Worm (Caenorhabditis elegans) whole organism, early embryonic: ENCODE data around the gene crn-5.

Source experiments
- B0310.2 ChIP-seq: sonication (generic microtip); optimal IDR thresholded peaks from 2 replicates; lab custom pipeline; 2016; ENCODE audit warnings: mild to moderate bottlenecking, missing genetic modification characterization, missing compliant biosample characterization
- F13C5.2 ChIP-seq: sonication (generic microtip); optimal IDR thresholded peaks from 2 replicates; lab custom pipeline; 2017; ENCODE audit warnings: mild to moderate bottlenecking, missing genetic modification characterization, inconsistent platforms, missing compliant biosample characterization
- ama-1 ChIP-seq: fragments of 150-350 bp; optimal IDR thresholded peaks from 2 replicates; lab custom pipeline; 2014
- ceh-36 ChIP-seq: sonication (generic microtip); optimal IDR thresholded peaks from 2 replicates; lab custom pipeline; 2016; ENCODE audit warnings: missing genetic modification characterization, inconsistent platforms, missing compliant biosample characterization
- ets-7 ChIP-seq: sonication (generic microtip); optimal IDR thresholded peaks from 2 replicates; lab custom pipeline; 2016; ENCODE audit warnings: missing genotype, missing genetic modification characterization, missing compliant biosample characterization
- flt-1 ChIP-seq: fragments of 200-800 bp; sonication (Bioruptor generic); IDR thresholded peaks from 2 replicates; pipeline ENCODE4 v1.3.6; 2022; ENCODE audit warnings: missing genetic modification characterization, missing compliant biosample characterization
- hmg-4 ChIP-seq: fragments of 200-800 bp; sonication (Bioruptor generic); optimal IDR thresholded peaks from 2 replicates; lab custom pipeline; 2018; ENCODE audit warnings: mild to moderate bottlenecking, missing genetic modification characterization, missing compliant biosample characterization
- hnd-1 ChIP-seq: sonication (generic microtip); optimal IDR thresholded peaks from 2 replicates; lab custom pipeline; 2016; ENCODE audit warnings: missing genetic modification characterization, missing compliant biosample characterization
- scrt-1 ChIP-seq: fragments of 200-800 bp; sonication (Bioruptor generic); IDR thresholded peaks from 2 replicates; pipeline ENCODE4 v1.3.6; 2022; ENCODE audit warnings: missing genetic modification characterization, missing compliant biosample characterization
- sea-1 ChIP-seq: fragments of 200-800 bp; sonication (Bioruptor generic); conservative IDR thresholded peaks from 2 replicates; pipeline ENCODE4 v1.3.6; 2022; ENCODE audit warnings: missing genetic modification characterization, missing compliant biosample characterization
- tbx-11 ChIP-seq: fragments of 200-800 bp; sonication (Bioruptor generic); IDR thresholded peaks from 2 replicates; pipeline ENCODE4 v1.3.6; 2022; ENCODE audit warnings: missing genetic modification characterization, missing compliant biosample characterization
- tbx-37 ChIP-seq: fragments of 200-800 bp; sonication (Bioruptor generic); conservative IDR thresholded peaks from 2 replicates; pipeline ENCODE4 v1.3.6; 2022; ENCODE audit warnings: missing genetic modification reagents, missing genetic modification characterization, missing compliant biosample characterization
- tra-4 ChIP-seq: sonication (generic microtip); optimal IDR thresholded peaks from 2 replicates; lab custom pipeline; 2017; ENCODE audit warnings: missing genetic modification characterization, missing compliant biosample characterization

ce11 chrII:10627086-10627485 lies 34.5 kb downstream of the crn-5 start:
- TF ChIP-seq F13C5.2 (no peak), tra-4 (tag; lab: Kevin White, UChicago) (no peak), hmg-4 (GFP tag; lab: Kevin White, UChicago) (no peak), B0310.2 (tag; lab: Kevin White, UChicago) (no peak), ceh-36 (tag; lab: Kevin White, UChicago) (no peak), hnd-1 (tag; lab: Kevin White, UChicago) (no peak), tbx-11 (no peak), flt-1 (GFP tag; lab: Robert Waterston, UW) (no peak), ama-1 (lab: Kevin White, UChicago) (no peak), scrt-1 (no peak), tbx-37 (GFP tag; lab: Robert Waterston, UW) (no peak), sea-1 (no peak), ets-7 (tag; lab: Kevin White, UChicago) (no peak)
